Worm (Caenorhabditis elegans) whole organism, midembryonic: ENCODE measurements around the gene F37A8.1.

Source experiments
- T22C8.4 ChIP-seq: fragments of 200-800 bp; sonication (Bioruptor generic); IDR thresholded peaks from 2 replicates; pipeline ENCODE4 v1.3.6; 2022; ENCODE audit warnings: missing genetic modification characterization, missing compliant biosample characterization
- klf-2 ChIP-seq: fragments of 200-800 bp; sonication (Bioruptor generic); conservative IDR thresholded peaks from 2 replicates; pipeline ENCODE4 v1.3.6; 2022; ENCODE audit warnings: missing genetic modification reagents, missing genetic modification characterization, missing compliant biosample characterization
- tab-1 ChIP-seq: fragments of 200-800 bp; sonication (Bioruptor generic); IDR thresholded peaks from 2 replicates; pipeline ENCODE4 v1.3.6; 2022; ENCODE audit warnings: missing genetic modification characterization, missing compliant biosample characterization
- ztf-29 ChIP-seq: fragments of 200-800 bp; sonication (Bioruptor generic); IDR thresholded peaks from 2 replicates; pipeline ENCODE4 v1.3.6; 2022; ENCODE audit warnings: missing genetic modification reagents, missing genetic modification characterization, missing compliant biosample characterization

DNA sequence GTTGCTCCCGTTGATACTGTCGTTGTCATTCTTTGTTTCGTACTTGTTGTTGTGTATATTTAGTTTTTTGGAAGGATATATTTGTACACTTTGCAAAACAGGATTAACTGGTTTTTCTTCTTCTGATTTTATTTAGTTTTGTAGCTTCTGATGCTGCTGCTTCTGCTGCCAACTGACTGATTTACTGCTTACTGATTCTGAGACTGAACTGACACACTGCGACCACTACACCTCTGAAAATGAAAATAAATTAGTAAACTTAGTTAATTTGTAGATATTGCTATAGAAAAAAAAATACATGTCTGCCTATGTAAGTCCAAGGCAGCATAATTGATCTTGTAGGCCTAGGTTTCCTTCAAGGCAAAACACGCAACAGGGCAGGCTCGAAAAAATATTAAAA is 44.5 kb downstream of the F37A8.1 start, which contains the start of gene R10E9.4:
- no peak for TF ChIP-seq tab-1 (GFP tag; lab: Robert Waterston, UW)
- TF ChIP-seq klf-2 (GFP tag; lab: Robert Waterston, UW): no peak
- TF ChIP-seq T22C8.4 (GFP tag; lab: Robert Waterston, UW): no peak
- no peak for TF ChIP-seq ztf-29 (GFP tag; lab: Robert Waterston, UW)
